Fruit fly (Drosophila melanogaster) whole organism, embryonic: ENCODE data around the gene me31B.

Experiments used
- Awh ChIP-seq: fragments of 200-800 bp; sonication (Bioruptor generic); IDR thresholded peaks from 2 replicates; pipeline ENCODE4, ENCODE4 v1.3.6; 2022; ENCODE audit warnings: missing biosample characterization, missing genetic modification characterization
- CG10147 ChIP-seq: fragments of 200-800 bp; sonication (Bioruptor generic); optimal IDR thresholded peaks from 2 replicates; lab custom pipeline; 2019; ENCODE audit warnings: missing biosample characterization, mild to moderate bottlenecking, missing genetic modification characterization, moderate library complexity
- CG1024 ChIP-seq: fragments of 200-800 bp; sonication (Bioruptor generic); IDR thresholded peaks from 2 replicates; pipeline ENCODE4 v1.3.6; 2022; ENCODE audit warnings: missing biosample characterization, missing genetic modification characterization
- CG11093 ChIP-seq: fragments of 200-800 bp; sonication (Bioruptor generic); IDR thresholded peaks from 3 replicates; pipeline ENCODE4 v1.3.6; 2022; ENCODE audit warnings: missing biosample characterization, missing genetic modification characterization
- CG11398 ChIP-seq: fragments of 200-800 bp; sonication (Bioruptor generic); optimal IDR thresholded peaks from 2 replicates; lab custom pipeline; 2016; ENCODE audit warnings: missing biosample characterization, missing genetic modification characterization
- CG11696 ChIP-seq: fragments of 200-800 bp; sonication (Bioruptor generic); IDR thresholded peaks from 2 replicates; pipeline ENCODE4 v1.3.6; 2022; ENCODE audit warnings: missing biosample characterization, missing genetic modification characterization
- CG14014 ChIP-seq: fragments of 200-800 bp; sonication (Bioruptor generic); IDR thresholded peaks from 2 replicates; pipeline ENCODE4 v1.3.6; 2022; ENCODE audit warnings: missing biosample characterization, missing genetic modification characterization
- CG1603 ChIP-seq: fragments of 200-800 bp; sonication (Bioruptor generic); optimal IDR thresholded peaks from 2 replicates; lab custom pipeline; 2019; ENCODE audit warnings: missing biosample characterization, mild to moderate bottlenecking, missing genetic modification characterization, moderate library complexity
- CG17612 ChIP-seq: fragments of 200-800 bp; sonication (Bioruptor generic); IDR thresholded peaks from 2 replicates; pipeline ENCODE4 v1.3.6; 2022; ENCODE audit warnings: missing biosample characterization, missing genetic modification characterization
- CG17912 ChIP-seq: fragments of 200-800 bp; sonication (Bioruptor generic); optimal IDR thresholded peaks from 2 replicates; lab custom pipeline; 2018; ENCODE audit warnings: missing biosample characterization, mild to moderate bottlenecking, missing genetic modification characterization
- CG18476 ChIP-seq: fragments of 200-800 bp; sonication (Bioruptor generic); optimal IDR thresholded peaks from 2 replicates; lab custom pipeline; 2016; ENCODE audit warnings: missing biosample characterization, mild to moderate bottlenecking, missing genetic modification characterization
- CG34224 ChIP-seq: fragments of 200-800 bp; sonication (Bioruptor generic); IDR thresholded peaks from 3 replicates; pipeline ENCODE4 v1.3.6; 2022; ENCODE audit warnings: missing biosample characterization, missing genetic modification characterization; ENCODE audit not compliant: partially characterized antibody
- CG3995 ChIP-seq: fragments of 200-800 bp; sonication (Bioruptor generic); optimal IDR thresholded peaks from 3 replicates; lab custom pipeline; 2016; ENCODE audit warnings: missing biosample characterization, missing genetic modification characterization
- CG4617 ChIP-seq: fragments of 200-800 bp; sonication (Bioruptor generic); optimal IDR thresholded peaks from 3 replicates; lab custom pipeline; 2016; ENCODE audit warnings: missing biosample characterization, missing genetic modification characterization, borderline replicate concordance
- CG5245 ChIP-seq: fragments of 200-800 bp; sonication (Bioruptor generic); optimal IDR thresholded peaks from 3 replicates; lab custom pipeline; 2016; ENCODE audit warnings: missing biosample characterization, missing genetic modification characterization
- CG7372 ChIP-seq: fragments of 200-800 bp; sonication (Bioruptor generic); IDR thresholded peaks from 2 replicates; pipeline ENCODE4 v1.3.6; 2022; ENCODE audit warnings: missing biosample characterization, missing genetic modification characterization
- CG9727 ChIP-seq: fragments of 200-800 bp; sonication (Bioruptor generic); optimal IDR thresholded peaks from 3 replicates; lab custom pipeline; 2017; ENCODE audit warnings: missing biosample characterization, mild to moderate bottlenecking, missing genetic modification characterization
- D19B ChIP-seq: fragments of 200-800 bp; sonication (Bioruptor generic); optimal IDR thresholded peaks from 2 replicates; lab custom pipeline; 2017; ENCODE audit warnings: missing biosample characterization, mild to moderate bottlenecking, missing genetic modification characterization
- HHEX ChIP-seq: fragments of 200-800 bp; sonication (Bioruptor generic); optimal IDR thresholded peaks from 3 replicates; lab custom pipeline; 2017; ENCODE audit warnings: missing biosample characterization, mild to moderate bottlenecking, missing genetic modification characterization, missing genetic modification reagents
- Hey ChIP-seq: fragments of 200-800 bp; sonication (Bioruptor generic); optimal IDR thresholded peaks from 3 replicates; lab custom pipeline; 2018; ENCODE audit warnings: missing biosample characterization, mild to moderate bottlenecking, missing genetic modification characterization
- Lhr ChIP-seq: fragments of 200-800 bp; sonication (Bioruptor generic); optimal IDR thresholded peaks from 3 replicates; lab custom pipeline; 2017; ENCODE audit warnings: mild to moderate bottlenecking, missing biosample characterization, missing genetic modification reagents, missing genetic modification characterization
- Med ChIP-seq: fragments of 200-800 bp; sonication (Bioruptor generic); peaks from one replicate; lab custom pipeline; 2016; ENCODE audit warnings: missing biosample characterization, missing genetic modification characterization, mild to moderate bottlenecking, inconsistent platforms, moderate library complexity
- Neu2 ChIP-seq: fragments of 200-800 bp; sonication (Bioruptor generic); optimal IDR thresholded peaks from 3 replicates; lab custom pipeline; 2016; ENCODE audit warnings: missing biosample characterization, missing genetic modification characterization, borderline replicate concordance
- Pdp1 ChIP-seq, 2 experiments: fragments of 200-800 bp; sonication (Bioruptor generic); optimal IDR thresholded peaks; 3 replicates each; lab custom pipeline; 2016; ENCODE audit warnings: missing biosample characterization in 2 of 2, missing genetic modification characterization in 2 of 2, mild to moderate bottlenecking in 1 of 2, moderate library complexity in 1 of 2
- Ravus ChIP-seq: fragments of 200-800 bp; sonication (Bioruptor generic); IDR thresholded peaks from 2 replicates; pipeline ENCODE4 v1.3.6; 2022; ENCODE audit warnings: missing biosample characterization, missing genetic modification characterization
- Sox100B ChIP-seq: fragments of 200-800 bp; sonication (Bioruptor generic); optimal IDR thresholded peaks from 3 replicates; lab custom pipeline; 2018; ENCODE audit warnings: missing biosample characterization, mild to moderate bottlenecking, missing genetic modification characterization
- Ssrp ChIP-seq: fragments of 200-800 bp; sonication (Bioruptor generic); optimal IDR thresholded peaks from 2 replicates; lab custom pipeline; 2018; ENCODE audit warnings: missing biosample characterization, mild to moderate bottlenecking, missing genetic modification characterization, moderate library complexity
- bbx ChIP-seq: fragments of 200-800 bp; sonication (Bioruptor generic); IDR thresholded peaks from 2 replicates; pipeline ENCODE4 v1.3.6; 2022; ENCODE audit warnings: missing biosample characterization, missing genetic modification characterization; ENCODE audit not compliant: partially characterized antibody
- bcd ChIP-seq: fragments of 200-800 bp; sonication (Bioruptor generic); optimal IDR thresholded peaks from 2 replicates; lab custom pipeline; 2017; ENCODE audit warnings: missing biosample characterization, mild to moderate bottlenecking, missing genetic modification characterization
- bowl ChIP-seq: fragments of 200-800 bp; sonication (Bioruptor generic); IDR thresholded peaks from 2 replicates; pipeline ENCODE4 v1.3.6; 2022; ENCODE audit warnings: missing biosample characterization, missing genetic modification characterization
- crc ChIP-seq: fragments of 200-800 bp; sonication (Bioruptor generic); optimal IDR thresholded peaks from 2 replicates; lab custom pipeline; 2016; ENCODE audit warnings: missing biosample characterization, missing genetic modification characterization
- crol ChIP-seq: fragments of 200-800 bp; sonication (Bioruptor generic); IDR thresholded peaks from 2 replicates; pipeline ENCODE4 v1.3.6; 2022; ENCODE audit warnings: missing biosample characterization, missing genetic modification characterization
- exex ChIP-seq: fragments of 200-800 bp; sonication (Bioruptor generic); optimal IDR thresholded peaks from 4 replicates; lab custom pipeline; 2018; ENCODE audit warnings: missing biosample characterization, mild to moderate bottlenecking, missing genetic modification characterization, moderate library complexity
- gce ChIP-seq: fragments of 200-800 bp; sonication (Bioruptor generic); IDR thresholded peaks from 3 replicates; pipeline ENCODE4 v1.3.6; 2022; ENCODE audit warnings: missing biosample characterization, missing genetic modification characterization
- gfzf ChIP-seq: fragments of 200-800 bp; sonication (Bioruptor generic); optimal IDR thresholded peaks from 2 replicates; lab custom pipeline; 2016; ENCODE audit warnings: missing biosample characterization, mild to moderate bottlenecking, missing genetic modification characterization, moderate library complexity
- ind ChIP-seq: fragments of 200-800 bp; sonication (Bioruptor generic); optimal IDR thresholded peaks from 3 replicates; lab custom pipeline; 2016; ENCODE audit warnings: missing biosample characterization, missing genetic modification characterization
- kay ChIP-seq: fragments of 200-800 bp; sonication (Bioruptor generic); optimal IDR thresholded peaks from 2 replicates; lab custom pipeline; 2016; ENCODE audit warnings: missing biosample characterization, missing genetic modification characterization
- lola ChIP-seq, 3 experiments: fragments of >200 bp in 2 of 3; fragments of 200-800 bp in 1 of 3; sonication (Bioruptor generic) in 1 of 3; optimal IDR thresholded peaks; 2 replicates each; lab custom pipeline; 2017 to 2019; ENCODE audit warnings: missing biosample characterization in 3 of 3, missing genetic modification characterization in 3 of 3, mild to moderate bottlenecking in 1 of 3, moderate library complexity in 1 of 3
- org-1 ChIP-seq: fragments of 200-800 bp; sonication (Bioruptor generic); optimal IDR thresholded peaks from 2 replicates; lab custom pipeline; 2017; ENCODE audit warnings: missing biosample characterization, missing genetic modification characterization
- p53 ChIP-seq: fragments of 200-800 bp; sonication (Bioruptor generic); optimal IDR thresholded peaks from 2 replicates; lab custom pipeline; 2016; ENCODE audit warnings: missing biosample characterization, missing genetic modification characterization
- pb ChIP-seq: fragments of 200-800 bp; sonication (Bioruptor generic); optimal IDR thresholded peaks from 3 replicates; lab custom pipeline; 2016; ENCODE audit warnings: missing biosample characterization, missing genetic modification characterization
- pfk ChIP-seq: fragments of 200-800 bp; sonication (Bioruptor generic); optimal IDR thresholded peaks from 2 replicates; lab custom pipeline; 2018; ENCODE audit warnings: missing biosample characterization, mild to moderate bottlenecking, missing genetic modification characterization, moderate library complexity
- phol ChIP-seq: fragments of 200-800 bp; sonication (Bioruptor generic); optimal IDR thresholded peaks from 3 replicates; lab custom pipeline; 2018; ENCODE audit warnings: missing biosample characterization, mild to moderate bottlenecking, missing genetic modification characterization, moderate library complexity
- pros ChIP-seq: fragments of 200-800 bp; sonication (Bioruptor generic); optimal IDR thresholded peaks from 3 replicates; lab custom pipeline; 2019; ENCODE audit warnings: missing biosample characterization, mild to moderate bottlenecking, missing genetic modification characterization, moderate library complexity
- row ChIP-seq: fragments of 200-800 bp; sonication (Bioruptor generic); IDR thresholded peaks from 3 replicates; pipeline ENCODE4 v1.3.6; 2022; ENCODE audit warnings: missing biosample characterization, missing genetic modification characterization
- sisA ChIP-seq: fragments of 200-800 bp; sonication (Bioruptor generic); IDR thresholded peaks from 2 replicates; pipeline ENCODE4 v1.3.6; 2022; ENCODE audit warnings: missing biosample characterization, missing genetic modification characterization
- sna ChIP-seq: fragments of 200-800 bp; sonication (Bioruptor generic); IDR thresholded peaks from 2 replicates; pipeline ENCODE4 v1.3.6; 2022; ENCODE audit warnings: missing biosample characterization, missing genetic modification characterization; ENCODE audit not compliant: partially characterized antibody
- tll ChIP-seq, 2 experiments: fragments of 200-800 bp in 1 of 2; fragments of >200 bp in 1 of 2; sonication (Bioruptor generic) in 1 of 2; optimal IDR thresholded peaks; 2 replicates each; lab custom pipeline; 2017 to 2019; ENCODE audit warnings: missing biosample characterization in 2 of 2, missing genetic modification characterization in 2 of 2, mild to moderate bottlenecking in 1 of 2, moderate library complexity in 1 of 2

The me31B gene

dm6 chr2L:10238726-10239652 lies at the start of gene me31B (continued):
- no peak for TF ChIP-seq Neu2 (GFP tag; lab: Kevin White, UChicago)
- TF ChIP-seq Awh (GFP tag; lab: Robert Waterston, UW): no peak
- peak; percentile 90 for TF ChIP-seq pfk
- TF ChIP-seq CG34224 (GFP tag; lab: Robert Waterston, UW): no peak
- no peak for TF ChIP-seq p53
- TF ChIP-seq pros (GFP tag; lab: Kevin White, UChicago): no peak
- peak in 1 of 3 experiments; percentile 26 for TF ChIP-seq lola (GFP tag; optimal IDR thresholded peaks at IDR 0.05; lab: Kevin White, UChicago)
- TF ChIP-seq tll (GFP tag; optimal IDR thresholded peaks at IDR 0.05; lab: Kevin White, UChicago): no peak
- no peak for TF ChIP-seq bbx (GFP tag; lab: Robert Waterston, UW)
- peak; percentile 75; the same call in 2 of the 3 replicates for TF ChIP-seq row (GFP tag; lab: Robert Waterston, UW)
- TF ChIP-seq CG17612: no peak
- no peak for TF ChIP-seq gce (GFP tag; lab: Robert Waterston, UW)
- no peak for TF ChIP-seq CG14014
- TF ChIP-seq sna (GFP tag; lab: Robert Waterston, UW): no peak
- no peak for TF ChIP-seq CG5245 (GFP tag; lab: Kevin White, UChicago)
- TF ChIP-seq exex: no peak
- peak; percentile 93 for TF ChIP-seq CG1024
- TF ChIP-seq org-1: no peak
- no peak for TF ChIP-seq HHEX
- TF ChIP-seq CG18476: no peak
- TF ChIP-seq Ssrp: peak; percentile 36
- no peak for TF ChIP-seq D19B (GFP tag; lab: Kevin White, UChicago)
- TF ChIP-seq kay (GFP tag; lab: Kevin White, UChicago): no peak
- no peak for TF ChIP-seq sisA (GFP tag; lab: Robert Waterston, UW)
- no peak for TF ChIP-seq CG3995 (GFP tag; lab: Kevin White, UChicago)
- no peak for TF ChIP-seq crol (GFP tag; lab: Robert Waterston, UW)
- no peak for TF ChIP-seq CG9727 (GFP tag; lab: Kevin White, UChicago)
- TF ChIP-seq Sox100B (GFP tag; lab: Kevin White, UChicago): peak; percentile 25
- no peak for TF ChIP-seq bcd (GFP tag; lab: Kevin White, UChicago)
- peak; percentile 97 for TF ChIP-seq CG11398 (GFP tag; lab: Kevin White, UChicago)
- no peak for TF ChIP-seq CG10147 (GFP tag; lab: Kevin White, UChicago)
- no peak for TF ChIP-seq crc (GFP tag; lab: Kevin White, UChicago)
- TF ChIP-seq Lhr (GFP tag; lab: Kevin White, UChicago): peak; percentile 7
- TF ChIP-seq CG1603: peak; percentile 99
- TF ChIP-seq CG11093: no peak
- no peak for TF ChIP-seq ind
- TF ChIP-seq Hey (tag; lab: Kevin White, UChicago): no peak
- no peak for TF ChIP-seq CG11696 (GFP tag; lab: Robert Waterston, UW)
- TF ChIP-seq phol (tag; lab: Kevin White, UChicago): peak; percentile 60
- no peak for TF ChIP-seq Ravus (GFP tag; lab: Robert Waterston, UW)
- TF ChIP-seq Pdp1 (GFP tag; optimal IDR thresholded peaks at IDR 0.05; lab: Kevin White, UChicago): peak in 1 of 2 experiments; percentile 15
- TF ChIP-seq CG7372 (GFP tag; lab: Robert Waterston, UW): no peak
- TF ChIP-seq bowl (GFP tag; lab: Robert Waterston, UW): no peak
- peak; percentile 40 for TF ChIP-seq gfzf
- TF ChIP-seq CG4617 (GFP tag; lab: Kevin White, UChicago): peak; percentile 73
- TF ChIP-seq CG17912 (GFP tag; lab: Kevin White, UChicago): peak; percentile 6
- no peak for TF ChIP-seq pb (GFP tag; lab: Kevin White, UChicago)
- peak; percentile 27 for TF ChIP-seq Med (GFP tag; lab: Kevin White, UChicago)
